Fruit fly (Drosophila melanogaster) S2 (cell line): ENCODE measurements around the gene CG17110.

Experiments used
- CG8478 ChIP-seq: fragments of >200 bp; optimal IDR thresholded peaks from 2 replicates; lab custom pipeline; 2018
- CTCF ChIP-seq, 2 experiments: fragments of >200 bp; optimal IDR thresholded peaks; 2 replicates each; lab custom pipeline; 2018

The CG17110 gene

dm6 chr3R:23091586-23092228, at the start of gene CG17110, which contains the start of gene CG6726:
TSS of gene CG17110 (plus strand) at chr3R:23091724.
TSS of gene CG6726 (plus strand) at chr3R:23091724.
- TF ChIP-seq CTCF (optimal IDR thresholded peaks at IDR 0.05; lab: Kevin White, UChicago) (no peak), CG8478 (lab: Kevin White, UChicago) (no peak)

dm6 chr3R:23041941-23042340, 49.6 kb upstream of the CG17110 start, which contains the start of gene CG13838:
TSS of gene CG13838 (plus strand) at chr3R:23042241.
- TF ChIP-seq CTCF (optimal IDR thresholded peaks at IDR 0.05; lab: Kevin White, UChicago) = no peak
- no peak for TF ChIP-seq CG8478 (lab: Kevin White, UChicago)

dm6 chr3R:23042746-23043265, 48.7 kb upstream of the CG17110 start:
- TF ChIP-seq CG8478 (lab: Kevin White, UChicago) = no peak
- TF ChIP-seq CTCF (optimal IDR thresholded peaks at IDR 0.05; lab: Kevin White, UChicago) = no peak

dm6 chr3R:23043690-23044089, 47.8 kb upstream of the CG17110 start, which contains the start of gene CG13837:
TSS of gene CG13837 (plus strand) at chr3R:23043990.
- TF ChIP-seq CG8478 (lab: Kevin White, UChicago) (no peak), CTCF (optimal IDR thresholded peaks at IDR 0.05; lab: Kevin White, UChicago) (no peak)

- TF ChIP-seq CG8478 (lab: Kevin White, UChicago) (no peak), CTCF (optimal IDR thresholded peaks at IDR 0.05; lab: Kevin White, UChicago) (no peak)
Observed at dm6 chr3R:23046529-23046943, 45.0 kb upstream of the CG17110 start.

dm6 chr3R:23048089-23048689, 43.3 kb upstream of the CG17110 start, which contains the start of gene CG17121:
TSS of gene CG17121 (minus strand) at chr3R:23048214.
- TF ChIP-seq CTCF (optimal IDR thresholded peaks at IDR 0.05; lab: Kevin White, UChicago) (no peak), CG8478 (lab: Kevin White, UChicago) (no peak)

- no peak for TF ChIP-seq CTCF (optimal IDR thresholded peaks at IDR 0.05; lab: Kevin White, UChicago)
Observed at dm6 chr3R:23048690-23049118, 42.8 kb upstream of the CG17110 start.

- no peak for TF ChIP-seq CG8478 (lab: Kevin White, UChicago)
- TF ChIP-seq CTCF (optimal IDR thresholded peaks at IDR 0.05; lab: Kevin White, UChicago) = no peak
Observed at dm6 chr3R:23051639-23052125, 39.8 kb upstream of the CG17110 start, which contains the start of gene Gr94a. TSS of gene Gr94a (plus strand) at chr3R:23051689.

dm6 chr3R:23053135-23053730, 38.3 kb upstream of the CG17110 start:
- TF ChIP-seq CTCF (optimal IDR thresholded peaks at IDR 0.05; lab: Kevin White, UChicago) (no peak), CG8478 (lab: Kevin White, UChicago) (no peak)

dm6 chr3R:23053936-23054335, 37.6 kb upstream of the CG17110 start, which contains the start of gene p53:
TSS of gene p53 (minus strand) at chr3R:23054082.
- no peak for TF ChIP-seq CG8478 (lab: Kevin White, UChicago)
- peak in 1 of 2 experiments; percentile 3 for TF ChIP-seq CTCF (optimal IDR thresholded peaks at IDR 0.05; lab: Kevin White, UChicago)

dm6 chr3R:23056113-23056512, 35.4 kb upstream of the CG17110 start:
- no peak for TF ChIP-seq CG8478 (lab: Kevin White, UChicago)
- TF ChIP-seq CTCF (optimal IDR thresholded peaks at IDR 0.05; lab: Kevin White, UChicago) = no peak

dm6 chr3R:23056753-23057152, 34.8 kb upstream of the CG17110 start:
- TF ChIP-seq CTCF (optimal IDR thresholded peaks at IDR 0.05; lab: Kevin White, UChicago) (no peak), CG8478 (lab: Kevin White, UChicago) (no peak)

dm6 chr3R:23057390-23057789, 34.1 kb upstream of the CG17110 start:
- TF ChIP-seq CTCF (optimal IDR thresholded peaks at IDR 0.05; lab: Kevin White, UChicago) (no peak), CG8478 (lab: Kevin White, UChicago) (no peak)

- TF ChIP-seq CG8478 (lab: Kevin White, UChicago) (no peak), CTCF (optimal IDR thresholded peaks at IDR 0.05; lab: Kevin White, UChicago) (no peak)
Observed at dm6 chr3R:23058858-23059257, 32.7 kb upstream of the CG17110 start, which contains the start of gene Ctns. TSS of gene Ctns (minus strand) at chr3R:23058958.
